Worm (Caenorhabditis elegans) whole organism, L1 larva: ENCODE results near the gene C37C3.10.
A peak's percentile ranks its signal among the peaks of the same experiment; 100 is the strongest.

Experiments used
- C16A3.4 ChIP-seq: fragments of 150-350 bp; optimal IDR thresholded peaks from 2 replicates; lab custom pipeline; 2014; ENCODE audit warnings: missing biosample characterization, missing genetic modification characterization
- C34B4.2 ChIP-seq: sonication (generic microtip); optimal IDR thresholded peaks from 2 replicates; lab custom pipeline; 2017; ENCODE audit warnings: mild to moderate bottlenecking, missing genetic modification characterization, missing compliant biosample characterization
- F16B12.6 ChIP-seq: fragments of 150-350 bp; optimal IDR thresholded peaks from 2 replicates; lab custom pipeline; 2014; ENCODE audit warnings: missing biosample characterization, missing genetic modification characterization
- aha-1 ChIP-seq: fragments of 150-350 bp; optimal IDR thresholded peaks from 2 replicates; lab custom pipeline; 2014; ENCODE audit warnings: missing biosample characterization, missing genetic modification characterization
- aly-2 ChIP-seq: fragments of 150-350 bp; optimal IDR thresholded peaks from 2 replicates; lab custom pipeline; 2014; ENCODE audit warnings: missing biosample characterization, missing genetic modification characterization
- blmp-1 ChIP-seq: fragments of 150-350 bp; optimal IDR thresholded peaks from 2 replicates; lab custom pipeline; 2014; ENCODE audit warnings: missing biosample characterization, missing genetic modification characterization
- ceh-8 ChIP-seq: fragments of 200-800 bp; sonication (Bioruptor generic); optimal IDR thresholded peaks from 2 replicates; lab custom pipeline; 2018; ENCODE audit warnings: mild to moderate bottlenecking, missing genetic modification characterization, moderate library complexity, missing compliant biosample characterization
- ceh-88 ChIP-seq: fragments of 200-800 bp; sonication (Bioruptor generic); IDR thresholded peaks from 2 replicates; pipeline ENCODE4 v1.3.6; 2022; ENCODE audit warnings: missing genetic modification characterization, missing compliant biosample characterization
- ces-1 ChIP-seq: fragments of 150-350 bp; optimal IDR thresholded peaks from 2 replicates; lab custom pipeline; 2014; ENCODE audit warnings: missing biosample characterization, missing genetic modification reagents, missing genetic modification characterization
- dpl-1 ChIP-seq, 3 experiments: fragments of 150-350 bp in 2 of 3; sonication (generic microtip) in 1 of 3; optimal IDR thresholded peaks; 2 replicates each; lab custom pipeline; 2014 to 2017; ENCODE audit warnings: missing biosample characterization in 3 of 3, missing genetic modification characterization in 3 of 3, missing genetic modification reagents in 3 of 3
- efl-3 ChIP-seq: fragments of 200-800 bp; sonication (Bioruptor generic); optimal IDR thresholded peaks from 2 replicates; lab custom pipeline; 2018; ENCODE audit warnings: mild to moderate bottlenecking, missing genetic modification characterization, missing compliant biosample characterization
- elt-2 ChIP-seq: sonication (generic microtip); optimal IDR thresholded peaks from 2 replicates; lab custom pipeline; 2016; ENCODE audit warnings: missing genetic modification characterization, mild to moderate bottlenecking, inconsistent platforms, missing compliant biosample characterization, missing genetic modification reagents
- ets-5 ChIP-seq: fragments of 200-800 bp; sonication (Bioruptor generic); IDR thresholded peaks from 2 replicates; pipeline ENCODE4 v1.3.6; 2022; ENCODE audit warnings: missing genetic modification characterization, missing compliant biosample characterization
- fkh-10 ChIP-seq: sonication (generic microtip); optimal IDR thresholded peaks from 2 replicates; lab custom pipeline; 2017; ENCODE audit warnings: missing biosample characterization, missing genetic modification reagents, missing genetic modification characterization
- fkh-8 ChIP-seq: sonication (generic microtip); optimal IDR thresholded peaks from 2 replicates; lab custom pipeline; 2016; ENCODE audit warnings: mild to moderate bottlenecking, missing genetic modification characterization, missing compliant biosample characterization
- fos-1 ChIP-seq: fragments of 150-350 bp; optimal IDR thresholded peaks from 2 replicates; lab custom pipeline; 2014; ENCODE audit warnings: missing biosample characterization, missing genetic modification characterization
- hlh-17 ChIP-seq: fragments of 200-800 bp; sonication (Bioruptor generic); optimal IDR thresholded peaks from 2 replicates; lab custom pipeline; 2018; ENCODE audit warnings: missing genetic modification characterization, mild to moderate bottlenecking, missing compliant biosample characterization, moderate library complexity, borderline replicate concordance
- hlh-4 ChIP-seq: sonication (generic microtip); optimal IDR thresholded peaks from 2 replicates; lab custom pipeline; 2016; ENCODE audit warnings: mild to moderate bottlenecking, missing genetic modification characterization, missing compliant biosample characterization
- irx-1 ChIP-seq: sonication (generic microtip); optimal IDR thresholded peaks from 2 replicates; lab custom pipeline; 2016; ENCODE audit warnings: missing genetic modification characterization, missing compliant biosample characterization
- isw-1 ChIP-seq: fragments of 200-800 bp; sonication (Bioruptor generic); IDR thresholded peaks from 2 replicates; pipeline ENCODE4 v1.3.6; 2022; ENCODE audit warnings: missing genetic modification characterization, missing compliant biosample characterization
- jun-1 ChIP-seq: fragments of 150-350 bp; optimal IDR thresholded peaks from 2 replicates; lab custom pipeline; 2014; ENCODE audit warnings: missing biosample characterization, missing genetic modification reagents, missing genetic modification characterization
- lin-13 ChIP-seq: fragments of 150-350 bp; optimal IDR thresholded peaks from 2 replicates; lab custom pipeline; 2014; ENCODE audit warnings: missing biosample characterization, missing genetic modification reagents, missing genetic modification characterization
- lin-14 ChIP-seq: fragments of 200-800 bp; sonication (Bioruptor generic); optimal IDR thresholded peaks from 2 replicates; lab custom pipeline; 2018; ENCODE audit warnings: mild to moderate bottlenecking, missing genetic modification characterization, moderate library complexity, missing compliant biosample characterization
- lin-39 ChIP-seq: fragments of 150-350 bp; optimal IDR thresholded peaks from 2 replicates; lab custom pipeline; 2014; ENCODE audit warnings: missing biosample characterization, missing genetic modification reagents, missing genetic modification characterization
- lsy-2 ChIP-seq, 2 experiments: fragments of 150-350 bp; optimal IDR thresholded peaks; 2 replicates each; lab custom pipeline; 2014; ENCODE audit warnings: missing biosample characterization in 2 of 2, missing genetic modification characterization in 2 of 2
- mab-9 ChIP-seq: fragments of 200-800 bp; sonication (Bioruptor generic); IDR thresholded peaks from 2 replicates; pipeline ENCODE4 v1.3.6; 2022; ENCODE audit warnings: missing genetic modification reagents, missing genetic modification characterization, missing compliant biosample characterization
- mdl-1 ChIP-seq, 2 experiments: fragments of 150-350 bp; optimal IDR thresholded peaks; 2 replicates each; lab custom pipeline; 2014 to 2017; ENCODE audit warnings: missing biosample characterization in 2 of 2, missing genetic modification characterization in 2 of 2, inconsistent platforms in 1 of 2
- mef-2 ChIP-seq: fragments of 150-350 bp; optimal IDR thresholded peaks from 2 replicates; lab custom pipeline; 2014; ENCODE audit warnings: missing biosample characterization, missing genetic modification characterization
- mep-1 ChIP-seq: fragments of 150-350 bp; optimal IDR thresholded peaks from 2 replicates; lab custom pipeline; 2014; ENCODE audit warnings: missing biosample characterization, missing genetic modification characterization
- nhr-19 ChIP-seq: fragments of 200-800 bp; sonication (Bioruptor generic); conservative IDR thresholded peaks from 2 replicates; pipeline ENCODE4 v1.3.6; 2022; ENCODE audit warnings: missing genetic modification characterization, missing compliant biosample characterization
- nhr-20 ChIP-seq: sonication (generic microtip); optimal IDR thresholded peaks from 2 replicates; lab custom pipeline; 2016; ENCODE audit warnings: mild to moderate bottlenecking, missing genetic modification characterization, missing compliant biosample characterization
- nhr-28 ChIP-seq: fragments of 150-350 bp; optimal IDR thresholded peaks from 2 replicates; lab custom pipeline; 2014; ENCODE audit warnings: missing biosample characterization, missing genetic modification characterization
- nhr-47 ChIP-seq: sonication (generic microtip); optimal IDR thresholded peaks from 2 replicates; lab custom pipeline; 2016; ENCODE audit warnings: mild to moderate bottlenecking, missing genetic modification characterization, moderate library complexity, missing compliant biosample characterization
- nhr-71 ChIP-seq: sonication (generic microtip); optimal IDR thresholded peaks from 2 replicates; lab custom pipeline; 2016; ENCODE audit warnings: mild to moderate bottlenecking, missing genetic modification characterization, moderate library complexity, missing compliant biosample characterization
- nhr-76 ChIP-seq: sonication (generic microtip); optimal IDR thresholded peaks from 2 replicates; lab custom pipeline; 2017; ENCODE audit warnings: missing biosample characterization, missing genetic modification characterization
- nhr-84 ChIP-seq: sonication (generic microtip); optimal IDR thresholded peaks from 2 replicates; lab custom pipeline; 2017; ENCODE audit warnings: missing biosample characterization, missing genetic modification characterization
- nhr-85 ChIP-seq: sonication (generic microtip); peaks from one replicate; lab custom pipeline; 2016; ENCODE audit warnings: missing genetic modification characterization, inconsistent platforms, missing compliant biosample characterization
- nhr-90 ChIP-seq: sonication (generic microtip); optimal IDR thresholded peaks from 2 replicates; lab custom pipeline; 2016; ENCODE audit warnings: mild to moderate bottlenecking, missing genetic modification characterization, missing compliant biosample characterization; ENCODE audit not compliant: poor library complexity
- pag-3 ChIP-seq: sonication (generic microtip); optimal IDR thresholded peaks from 2 replicates; lab custom pipeline; 2017; ENCODE audit warnings: missing genetic modification characterization, mild to moderate bottlenecking, missing compliant biosample characterization, antibody characterized with exemption, borderline replicate concordance; ENCODE audit not compliant: insufficient read depth
- pax-3 ChIP-seq: fragments of 200-800 bp; sonication (Bioruptor generic); optimal IDR thresholded peaks from 2 replicates; lab custom pipeline; 2018; ENCODE audit warnings: mild to moderate bottlenecking, missing genetic modification characterization, moderate library complexity, missing compliant biosample characterization
- pqm-1 ChIP-seq: sonication (generic microtip); optimal IDR thresholded peaks from 3 replicates; lab custom pipeline; 2017; ENCODE audit warnings: missing biosample characterization, missing genetic modification characterization
- snu-23 ChIP-seq: sonication (generic microtip); optimal IDR thresholded peaks from 2 replicates; lab custom pipeline; 2016; ENCODE audit warnings: missing genetic modification characterization, missing compliant biosample characterization
- sptf-1 ChIP-seq: fragments of 150-350 bp; optimal IDR thresholded peaks from 2 replicates; lab custom pipeline; 2014; ENCODE audit warnings: missing biosample characterization, missing genetic modification characterization
- sup-37 ChIP-seq: fragments of 200-800 bp; sonication (Bioruptor generic); optimal IDR thresholded peaks from 2 replicates; lab custom pipeline; 2018; ENCODE audit warnings: mild to moderate bottlenecking, missing genetic modification characterization, missing compliant biosample characterization
- tbx-2 ChIP-seq: sonication (generic microtip); optimal IDR thresholded peaks from 2 replicates; lab custom pipeline; 2016; ENCODE audit warnings: missing genetic modification characterization, missing compliant biosample characterization
- tlp-1 ChIP-seq: fragments of 150-350 bp; optimal IDR thresholded peaks from 2 replicates; lab custom pipeline; 2014; ENCODE audit warnings: missing biosample characterization, missing genetic modification characterization
- unc-130 ChIP-seq: fragments of 150-350 bp; optimal IDR thresholded peaks from 2 replicates; lab custom pipeline; 2017; ENCODE audit warnings: missing biosample characterization, missing genetic modification characterization, inconsistent platforms
- unc-62 ChIP-seq: fragments of 150-350 bp; optimal IDR thresholded peaks from 2 replicates; lab custom pipeline; 2014; ENCODE audit warnings: missing biosample characterization, missing genetic modification reagents, missing genetic modification characterization
- unc-86 ChIP-seq: sonication (generic microtip); optimal IDR thresholded peaks from 2 replicates; lab custom pipeline; 2016; ENCODE audit warnings: missing genetic modification characterization, missing compliant biosample characterization
- unc-98 ChIP-seq: fragments of 200-800 bp; sonication (Bioruptor generic); IDR thresholded peaks from 2 replicates; pipeline ENCODE4 v1.3.6; 2022; ENCODE audit warnings: missing genetic modification characterization, missing compliant biosample characterization
- vab-15 ChIP-seq: sonication (generic microtip); optimal IDR thresholded peaks from 2 replicates; lab custom pipeline; 2017; ENCODE audit warnings: missing genotype, mild to moderate bottlenecking, missing genetic modification characterization, missing compliant biosample characterization
- zag-1 ChIP-seq: fragments of 150-350 bp; optimal IDR thresholded peaks from 2 replicates; lab custom pipeline; 2014; ENCODE audit warnings: missing biosample characterization, missing genetic modification characterization
- zip-4 ChIP-seq: fragments of 200-800 bp; sonication (Bioruptor generic); optimal IDR thresholded peaks from 2 replicates; lab custom pipeline; 2018; ENCODE audit warnings: mild to moderate bottlenecking, missing genetic modification characterization, moderate library complexity, missing compliant biosample characterization

C37C3.10 gene

ce11 chrV:7854603-7855002 lies 8.3 kb downstream of the C37C3.10 start, which contains the start of the genes C37C3.9 and C37C3.18 (continued):
- TF ChIP-seq unc-86 (tag; lab: Kevin White, UChicago), result peak; percentile 77
- peak in 1 of 2 experiments; percentile 84 for TF ChIP-seq mdl-1 (tag; optimal IDR thresholded peaks at IDR 0.05; lab: Kevin White, UChicago)
- peak; percentile 29; the same call in 1 of the 2 replicates for TF ChIP-seq ceh-88 (GFP tag; lab: Robert Waterston, UW)
- peak; percentile 38 for TF ChIP-seq aly-2
- TF ChIP-seq nhr-71 (tag; lab: Kevin White, UChicago), result peak; percentile 90
- TF ChIP-seq lin-13 (GFP tag; lab: Kevin White, UChicago), result peak; percentile 76
- TF ChIP-seq ets-5, result no peak
- peak; percentile 78 for TF ChIP-seq mep-1 (tag; lab: Kevin White, UChicago)
- TF ChIP-seq fkh-10 (GFP tag; lab: Kevin White, UChicago), result no peak
- peak; percentile 45 for TF ChIP-seq pax-3 (tag; lab: Kevin White, UChicago)
- TF ChIP-seq unc-62 (GFP tag; lab: Kevin White, UChicago), result no peak
- peak; percentile 52 to 60 (median 52) for TF ChIP-seq dpl-1 (GFP tag; optimal IDR thresholded peaks at IDR 0.05; lab: Kevin White, UChicago)
- TF ChIP-seq elt-2 (tag; lab: Kevin White, UChicago), result peak; percentile 58
- peak; percentile 89 for TF ChIP-seq snu-23 (GFP tag; lab: Kevin White, UChicago)
- peak; percentile 37 for TF ChIP-seq zip-4 (GFP tag; lab: Kevin White, UChicago)
- TF ChIP-seq nhr-28 (tag; lab: Kevin White, UChicago), result no peak
- peak; percentile 80 for TF ChIP-seq fos-1
- peak; percentile 92 for TF ChIP-seq lin-14
- peak; percentile 14 for TF ChIP-seq irx-1 (tag; lab: Kevin White, UChicago)
- TF ChIP-seq vab-15 (tag; lab: Kevin White, UChicago), result no peak
- peak; percentile 22 for TF ChIP-seq sup-37 (GFP tag; lab: Kevin White, UChicago)
- no peak for TF ChIP-seq mef-2 (tag; lab: Kevin White, UChicago)
- no peak for TF ChIP-seq tlp-1 (tag; lab: Kevin White, UChicago)
- TF ChIP-seq ces-1, result no peak
- TF ChIP-seq nhr-19, result peak; percentile 75
- TF ChIP-seq nhr-85, result peak; percentile 89
- no peak for TF ChIP-seq hlh-4 (tag; lab: Kevin White, UChicago)
- no peak for TF ChIP-seq pag-3
- TF ChIP-seq lin-39, result no peak
- peak; percentile 72 to 88 for TF ChIP-seq lsy-2 (tag; optimal IDR thresholded peaks at IDR 0.05; lab: Kevin White, UChicago)
- peak; percentile 82 for TF ChIP-seq C16A3.4 (tag; lab: Kevin White, UChicago)
- TF ChIP-seq unc-98 (GFP tag; lab: Robert Waterston, UW), result no peak
- TF ChIP-seq jun-1 (tag; lab: Kevin White, UChicago), result peak; percentile 83
- no peak for TF ChIP-seq nhr-76
- TF ChIP-seq zag-1 (tag; lab: Kevin White, UChicago), result peak; percentile 39
- TF ChIP-seq ceh-8 (GFP tag; lab: Kevin White, UChicago), result peak; percentile 27
- peak; percentile 78 for TF ChIP-seq tbx-2 (tag; lab: Kevin White, UChicago)
- peak; percentile 77 for TF ChIP-seq isw-1 (GFP tag; lab: Robert Waterston, UW)
- TF ChIP-seq unc-130 (tag; lab: Kevin White, UChicago), result peak; percentile 51
- peak; percentile 77 for TF ChIP-seq blmp-1
- TF ChIP-seq aha-1, result no peak
- peak; percentile 32 for TF ChIP-seq F16B12.6 (tag; lab: Kevin White, UChicago)
- TF ChIP-seq sptf-1, result no peak
- no peak for TF ChIP-seq C34B4.2 (tag; lab: Kevin White, UChicago)
- TF ChIP-seq hlh-17, result no peak
- peak; percentile 27; the same call in 1 of the 2 replicates for TF ChIP-seq mab-9 (GFP tag; lab: Robert Waterston, UW)
- TF ChIP-seq nhr-84 (tag; lab: Kevin White, UChicago), result no peak
- peak; percentile 87 for TF ChIP-seq fkh-8 (tag; lab: Kevin White, UChicago)
- TF ChIP-seq nhr-20 (tag; lab: Kevin White, UChicago), result peak; percentile 80
- no peak for TF ChIP-seq pqm-1
- peak; percentile 85 for TF ChIP-seq nhr-47 (tag; lab: Kevin White, UChicago)
- TF ChIP-seq efl-3, result no peak
- peak; percentile 48 for TF ChIP-seq nhr-90
